Worm (Caenorhabditis elegans) whole organism, L4 larva: ENCODE results near the gene C25F6.8.

ENCODE experiments used
- ZK546.5 ChIP-seq, 2 experiments: sonication (generic microtip); optimal IDR thresholded peaks; 2 replicates each; lab custom pipeline; 2017; ENCODE audit warnings: missing biosample characterization in 2 of 2, missing genetic modification characterization in 2 of 2
- ama-1 ChIP-seq: fragments of 150-350 bp; optimal IDR thresholded peaks from 2 replicates; lab custom pipeline; 2014; ENCODE audit warnings: inconsistent platforms, mixed read lengths
- attf-4 ChIP-seq: sonication (generic microtip); optimal IDR thresholded peaks from 3 replicates; lab custom pipeline; 2017; ENCODE audit warnings: missing biosample characterization, missing genetic modification characterization
- ceh-82 ChIP-seq: sonication (generic microtip); optimal IDR thresholded peaks from 2 replicates; lab custom pipeline; 2017; ENCODE audit warnings: missing biosample characterization, missing genetic modification characterization
- dpl-1 ChIP-seq: fragments of 150-350 bp; optimal IDR thresholded peaks from 2 replicates; lab custom pipeline; 2014; ENCODE audit warnings: missing biosample characterization, missing genetic modification reagents, missing genetic modification characterization
- dve-1 ChIP-seq: sonication (generic microtip); optimal IDR thresholded peaks from 2 replicates; lab custom pipeline; 2017; ENCODE audit warnings: antibody characterized with exemption, mild to moderate bottlenecking, missing genetic modification characterization, missing compliant biosample characterization; ENCODE audit not compliant: insufficient read depth
- fkh-10 ChIP-seq: fragments of 150-350 bp; optimal IDR thresholded peaks from 2 replicates; lab custom pipeline; 2014; ENCODE audit warnings: missing biosample characterization, missing genetic modification reagents, missing genetic modification characterization
- madf-9 ChIP-seq: fragments of 200-800 bp; sonication (Bioruptor generic); conservative IDR thresholded peaks from 2 replicates; pipeline ENCODE4 v1.3.6; 2022; ENCODE audit warnings: missing genetic modification reagents, missing genetic modification characterization, missing compliant biosample characterization
- mdl-1 ChIP-seq, 2 experiments: fragments of 150-350 bp in 1 of 2; sonication (generic microtip) in 1 of 2; optimal IDR thresholded peaks; 2 replicates each; lab custom pipeline; 2014 to 2017; ENCODE audit warnings: missing biosample characterization in 2 of 2, missing genetic modification characterization in 2 of 2
- sdz-12 ChIP-seq: fragments of 200-800 bp; sonication (Bioruptor generic); optimal IDR thresholded peaks from 2 replicates; lab custom pipeline; 2018; ENCODE audit warnings: mild to moderate bottlenecking, missing genetic modification characterization, missing compliant biosample characterization
- skn-1 ChIP-seq: fragments of 150-350 bp; optimal IDR thresholded peaks from 2 replicates; lab custom pipeline; 2014; ENCODE audit warnings: missing biosample characterization, missing genetic modification characterization
- tra-1 ChIP-seq: fragments of 200-800 bp; sonication (Bioruptor generic); IDR thresholded peaks from 2 replicates; pipeline ENCODE4 v1.3.6; 2022; ENCODE audit warnings: missing genetic modification reagents, missing genetic modification characterization, missing compliant biosample characterization
- zag-1 ChIP-seq: fragments of 150-350 bp; optimal IDR thresholded peaks from 2 replicates; lab custom pipeline; 2014; ENCODE audit warnings: missing biosample characterization, missing genetic modification characterization

DNA sequence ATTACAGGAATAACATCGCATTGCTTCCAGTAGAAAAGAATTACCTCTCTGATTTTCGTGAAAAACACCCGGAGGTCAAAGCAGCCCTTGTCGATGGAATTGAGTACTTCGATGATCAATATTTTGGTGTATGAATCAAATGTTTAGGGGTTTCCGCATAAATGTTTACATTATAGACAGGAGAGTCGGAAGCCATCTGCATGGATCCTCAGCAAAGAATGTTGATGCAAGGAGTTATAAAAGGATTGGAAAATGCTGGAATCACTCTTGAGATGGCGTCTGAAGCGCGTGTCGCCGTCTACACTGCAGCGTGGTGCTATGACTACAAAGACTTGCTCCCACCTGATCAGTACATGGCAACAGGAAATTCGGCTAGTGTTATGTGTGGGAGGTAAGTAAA, 33.8 kb upstream of the C25F6.8 start, which contains the start of gene C41A3.2:
- TF ChIP-seq madf-9 (GFP tag; lab: Robert Waterston, UW) (no peak), dve-1 (no peak), sdz-12 (GFP tag; lab: Kevin White, UChicago) (no peak), mdl-1 (tag; optimal IDR thresholded peaks at IDR 0.05; lab: Kevin White, UChicago) (no peak), ZK546.5 (tag; optimal IDR thresholded peaks at IDR 0.05; lab: Kevin White, UChicago) (no peak), fkh-10 (GFP tag; lab: Kevin White, UChicago) (no peak), tra-1 (GFP tag; lab: Robert Waterston, UW) (no peak), skn-1 (tag; lab: Kevin White, UChicago) (no peak), attf-4 (no peak), ceh-82 (tag; lab: Kevin White, UChicago) (no peak), ama-1 (lab: Kevin White, UChicago) (no peak), dpl-1 (GFP tag; lab: Kevin White, UChicago) (no peak), zag-1 (tag; lab: Kevin White, UChicago) (no peak)
